Fruit fly (Drosophila melanogaster): ENCODE data around the gene Mi-2.

DNA sequence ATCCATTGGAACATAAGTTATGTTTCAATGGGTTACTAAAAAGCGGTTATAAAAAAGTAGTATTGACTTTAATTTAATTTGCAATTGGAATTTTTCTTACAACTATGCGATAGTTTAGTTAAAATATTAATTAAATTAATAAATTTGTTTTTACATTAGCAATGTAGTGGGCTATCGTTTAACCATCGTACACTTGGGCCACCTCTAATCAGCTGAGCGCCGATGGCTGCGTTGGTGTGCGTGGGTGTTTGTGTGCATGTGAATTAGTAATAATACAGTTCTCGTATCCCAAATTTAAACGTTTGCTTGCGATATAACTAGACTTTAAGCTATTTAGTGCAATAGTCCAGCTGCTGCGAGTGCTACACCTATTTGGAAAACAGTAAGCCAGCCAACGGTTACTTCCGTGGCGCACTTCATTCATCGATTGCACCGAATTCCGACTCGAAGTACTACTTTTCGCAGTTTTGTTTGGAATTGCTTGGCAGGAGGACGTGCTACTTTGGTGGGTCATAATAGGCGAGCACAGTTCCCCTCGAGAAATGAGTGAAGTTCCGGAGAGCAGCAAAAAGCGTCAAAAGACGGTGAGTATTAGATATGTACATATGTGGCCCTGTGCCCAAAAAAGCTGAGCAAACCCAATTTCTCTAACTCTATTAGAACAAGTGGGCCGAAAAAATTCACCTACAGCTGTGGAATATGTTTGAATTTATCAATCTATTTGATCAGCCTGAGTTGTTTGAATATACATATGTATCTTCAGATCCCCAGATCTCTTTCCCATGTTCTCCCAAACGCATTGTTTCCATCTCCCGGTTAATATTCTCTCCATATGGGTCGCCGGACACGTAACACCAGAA, 64.7 kb downstream of the Mi-2 start, which contains the start of gene Papss:
- no peak for TF ChIP-seq insv (optimal IDR thresholded peaks at IDR 0.05)
- no peak for TF ChIP-seq Sin3A (optimal IDR thresholded peaks at IDR 0.05)
- no peak for TF ChIP-seq h (optimal IDR thresholded peaks at IDR 0.05)
